Worm (Caenorhabditis elegans) whole organism, L1 larva: ENCODE results near the gene mrps-16.

Source experiments
- fos-1 ChIP-seq: fragments of 150-350 bp; optimal IDR thresholded peaks from 2 replicates; lab custom pipeline; 2014; ENCODE audit warnings: missing biosample characterization, missing genetic modification characterization
- nhr-85 ChIP-seq: sonication (generic microtip); peaks from one replicate; lab custom pipeline; 2016; ENCODE audit warnings: missing genetic modification characterization, inconsistent platforms, missing compliant biosample characterization
- pag-3 ChIP-seq: sonication (generic microtip); optimal IDR thresholded peaks from 2 replicates; lab custom pipeline; 2017; ENCODE audit warnings: missing genetic modification characterization, mild to moderate bottlenecking, missing compliant biosample characterization, antibody characterized with exemption, borderline replicate concordance; ENCODE audit not compliant: insufficient read depth
- tbx-2 ChIP-seq: sonication (generic microtip); optimal IDR thresholded peaks from 2 replicates; lab custom pipeline; 2016; ENCODE audit warnings: missing genetic modification characterization, missing compliant biosample characterization
- ztf-11 ChIP-seq, 2 experiments: sonication (generic microtip); optimal IDR thresholded peaks; 2 replicates each; lab custom pipeline; 2016 to 2017; ENCODE audit warnings: missing genetic modification characterization in 2 of 2, missing biosample characterization in 1 of 2, missing compliant biosample characterization in 1 of 2

ce11 chrII:5511417-5512353 is 37.5 kb downstream of the mrps-16 start:
- TF ChIP-seq tbx-2 (tag; lab: Kevin White, UChicago) (no peak), nhr-85 (tag; lab: Kevin White, UChicago) (peak; percentile 78), pag-3 (tag; lab: Kevin White, UChicago) (no peak), ztf-11 (tag; optimal IDR thresholded peaks at IDR 0.05; lab: Kevin White, UChicago) (peak in 1 of 2 experiments; percentile 35), fos-1 (no peak)
